Worm (Caenorhabditis elegans) whole organism, young adult: ENCODE results near the gene ymel-1.

Experiments used
- B0035.1 ChIP-seq: sonication (generic microtip); optimal IDR thresholded peaks from 2 replicates; lab custom pipeline; 2016; ENCODE audit warnings: missing genetic modification characterization, mild to moderate bottlenecking, missing compliant biosample characterization, missing genotype, missing genetic modification reagents
- D2030.7 ChIP-seq: fragments of 200-800 bp; sonication (Bioruptor generic); IDR thresholded peaks from 2 replicates; pipeline ENCODE4 v1.3.6; 2022; ENCODE audit warnings: missing genetic modification reagents, missing genetic modification characterization, missing compliant biosample characterization
- F10E7.11 ChIP-seq: sonication (generic microtip); optimal IDR thresholded peaks from 2 replicates; lab custom pipeline; 2017; ENCODE audit warnings: mild to moderate bottlenecking, missing genetic modification characterization, moderate library complexity, missing compliant biosample characterization
- F39B2.1 ChIP-seq: fragments of 200-800 bp; sonication (Bioruptor generic); IDR thresholded peaks from 2 replicates; pipeline ENCODE4 v1.3.6; 2022; ENCODE audit warnings: missing genetic modification reagents, missing genetic modification characterization, missing compliant biosample characterization
- F57A8.1 ChIP-seq: fragments of 200-800 bp; sonication (Bioruptor generic); optimal IDR thresholded peaks from 2 replicates; lab custom pipeline; 2018; ENCODE audit warnings: mild to moderate bottlenecking, missing genetic modification characterization, moderate library complexity, missing compliant biosample characterization
- F57C9.4 ChIP-seq: sonication (generic microtip); optimal IDR thresholded peaks from 2 replicates; lab custom pipeline; 2017; ENCODE audit warnings: mild to moderate bottlenecking, missing genetic modification characterization, missing compliant biosample characterization
- K11D2.4 ChIP-seq: fragments of 200-800 bp; sonication (Bioruptor generic); IDR thresholded peaks from 2 replicates; pipeline ENCODE4 v1.3.6; 2022; ENCODE audit warnings: missing genetic modification reagents, missing genetic modification characterization, missing compliant biosample characterization
- K12H6.12 ChIP-seq: fragments of 200-800 bp; sonication (Bioruptor generic); optimal IDR thresholded peaks from 2 replicates; lab custom pipeline; 2018; ENCODE audit warnings: mild to moderate bottlenecking, missing genetic modification characterization, missing compliant biosample characterization
- ZK185.1 ChIP-seq: sonication (generic microtip); optimal IDR thresholded peaks from 2 replicates; lab custom pipeline; 2016; ENCODE audit warnings: mild to moderate bottlenecking, missing genetic modification characterization, missing compliant biosample characterization; ENCODE audit not compliant: poor library complexity, severe bottlenecking
- ama-1 ChIP-seq, 3 experiments: fragments of 150-350 bp in 1 of 3; sonication (generic microtip) in 2 of 3; optimal IDR thresholded peaks; 2 replicates each; lab custom pipeline; 2014 to 2018; ENCODE audit warnings: missing biosample characterization in 2 of 3, missing genetic modification characterization in 2 of 3, missing genetic modification reagents in 2 of 3
- aptf-2 ChIP-seq: fragments of 200-800 bp; sonication (Bioruptor generic); conservative IDR thresholded peaks from 2 replicates; pipeline ENCODE4 v1.3.6; 2022; ENCODE audit warnings: missing genetic modification reagents, missing genetic modification characterization, missing compliant biosample characterization
- ccch-3 ChIP-seq: fragments of 200-800 bp; sonication (Bioruptor generic); optimal IDR thresholded peaks from 2 replicates; lab custom pipeline; 2018; ENCODE audit warnings: mild to moderate bottlenecking, missing genetic modification characterization, missing compliant biosample characterization
- cebp-1 ChIP-seq, 2 experiments: fragments of 200-800 bp in 1 of 2; sonication (Bioruptor generic) in 1 of 2; sonication (generic microtip) in 1 of 2; IDR thresholded peaks in 1 of 2; optimal IDR thresholded peaks in 1 of 2; 2 replicates each; pipeline versions ENCODE4 v1.3.6 to Lab custom; 2017 to 2022; ENCODE audit warnings: missing compliant biosample characterization in 2 of 2, missing genetic modification characterization in 2 of 2, mild to moderate bottlenecking in 1 of 2, missing genetic modification reagents in 1 of 2, moderate library complexity in 1 of 2
- ceh-27 ChIP-seq: fragments of 200-800 bp; sonication (Bioruptor generic); optimal IDR thresholded peaks from 2 replicates; lab custom pipeline; 2018; ENCODE audit warnings: mild to moderate bottlenecking, missing genetic modification characterization, moderate library complexity, missing compliant biosample characterization
- ceh-79 ChIP-seq: sonication (generic microtip); optimal IDR thresholded peaks from 2 replicates; lab custom pipeline; 2017; ENCODE audit warnings: mild to moderate bottlenecking, missing genetic modification characterization, missing compliant biosample characterization
- ceh-91 ChIP-seq: fragments of 200-800 bp; sonication (Bioruptor generic); IDR thresholded peaks from 2 replicates; pipeline ENCODE4 v1.3.6; 2022; ENCODE audit warnings: missing genetic modification reagents, missing genetic modification characterization, missing compliant biosample characterization
- dpff-1 ChIP-seq: sonication (generic microtip); optimal IDR thresholded peaks from 2 replicates; lab custom pipeline; 2017; ENCODE audit warnings: mild to moderate bottlenecking, missing genetic modification characterization, missing compliant biosample characterization
- hlh-26 ChIP-seq: fragments of 200-800 bp; sonication (Bioruptor generic); conservative IDR thresholded peaks from 2 replicates; pipeline ENCODE4 v1.3.6; 2022; ENCODE audit warnings: missing genetic modification reagents, missing genetic modification characterization, missing compliant biosample characterization
- lag-1 ChIP-seq: fragments of 200-800 bp; sonication (Bioruptor generic); IDR thresholded peaks from 2 replicates; pipeline ENCODE4 v1.3.6; 2022; ENCODE audit warnings: missing genetic modification reagents, missing genetic modification characterization, missing compliant biosample characterization
- let-607 ChIP-seq, 2 experiments: fragments of 200-800 bp in 1 of 2; sonication (Bioruptor generic) in 1 of 2; sonication (generic microtip) in 1 of 2; optimal IDR thresholded peaks; 2 replicates each; lab custom pipeline; 2016 to 2018; ENCODE audit warnings: mild to moderate bottlenecking in 2 of 2, missing compliant biosample characterization in 2 of 2, missing genetic modification characterization in 2 of 2, moderate library complexity in 2 of 2, missing genotype in 1 of 2
- lin-54 ChIP-seq: fragments of 200-800 bp; sonication (Bioruptor generic); optimal IDR thresholded peaks from 2 replicates; lab custom pipeline; 2018; ENCODE audit warnings: mild to moderate bottlenecking, missing genetic modification characterization, missing compliant biosample characterization
- lsy-27 ChIP-seq: sonication (generic microtip); optimal IDR thresholded peaks from 2 replicates; lab custom pipeline; 2017; ENCODE audit warnings: missing genetic modification characterization, mild to moderate bottlenecking, missing compliant biosample characterization, antibody characterized with exemption, missing genotype, borderline replicate concordance; ENCODE audit not compliant: insufficient read depth
- madf-10 ChIP-seq: sonication (generic microtip); optimal IDR thresholded peaks from 2 replicates; lab custom pipeline; 2016; ENCODE audit warnings: mild to moderate bottlenecking, missing genetic modification characterization, missing compliant biosample characterization
- madf-3 ChIP-seq: fragments of 200-800 bp; sonication (Bioruptor generic); IDR thresholded peaks from 2 replicates; pipeline ENCODE4 v1.3.6; 2022; ENCODE audit warnings: missing genetic modification reagents, missing genetic modification characterization, missing compliant biosample characterization
- nfya-1 ChIP-seq: sonication (generic microtip); optimal IDR thresholded peaks from 2 replicates; lab custom pipeline; 2017; ENCODE audit warnings: antibody characterized with exemption, missing compliant biosample characterization, missing genetic modification characterization, borderline replicate concordance; ENCODE audit not compliant: insufficient read depth
- nhr-90 ChIP-seq: sonication (generic microtip); optimal IDR thresholded peaks from 2 replicates; lab custom pipeline; 2016; ENCODE audit warnings: missing genotype, mild to moderate bottlenecking, missing genetic modification characterization, missing compliant biosample characterization
- pbrm-1 ChIP-seq: fragments of 200-800 bp; sonication (Bioruptor generic); IDR thresholded peaks from 2 replicates; pipeline ENCODE4 v1.3.6; 2022; ENCODE audit warnings: missing genetic modification reagents, missing genetic modification characterization, missing compliant biosample characterization
- repo-1 ChIP-seq: sonication (generic microtip); optimal IDR thresholded peaks from 2 replicates; lab custom pipeline; 2017; ENCODE audit warnings: mild to moderate bottlenecking, missing genetic modification characterization, missing compliant biosample characterization
- rpc-1 ChIP-seq, 2 experiments: fragments of 150-350 bp in 1 of 2; sonication (generic microtip) in 1 of 2; optimal IDR thresholded peaks; 2 replicates each; lab custom pipeline; 2014 to 2018; ENCODE audit warnings: missing biosample characterization in 1 of 2, missing genetic modification characterization in 1 of 2, missing genetic modification reagents in 1 of 2, missing genotype in 1 of 2
- sdz-38 ChIP-seq: sonication (generic microtip); optimal IDR thresholded peaks from 2 replicates; lab custom pipeline; 2016; ENCODE audit warnings: missing genotype, missing genetic modification characterization, missing compliant biosample characterization
- snpc-1.1 ChIP-seq: sonication (generic microtip); optimal IDR thresholded peaks from 2 replicates; lab custom pipeline; 2017; ENCODE audit warnings: missing genetic modification characterization, mild to moderate bottlenecking, missing compliant biosample characterization, antibody characterized with exemption, moderate library complexity, missing genotype, missing genetic modification reagents; ENCODE audit not compliant: insufficient read depth
- tbp1 ChIP-seq: fragments of 200-800 bp; sonication (Bioruptor generic); optimal IDR thresholded peaks from 2 replicates; lab custom pipeline; 2018; ENCODE audit warnings: mild to moderate bottlenecking, missing genetic modification characterization, missing compliant biosample characterization
- xnd-1 ChIP-seq: sonication (generic microtip); optimal IDR thresholded peaks from 2 replicates; lab custom pipeline; 2016; ENCODE audit warnings: missing genotype, missing genetic modification reagents, missing genetic modification characterization, missing compliant biosample characterization
- ztf-18 ChIP-seq: sonication (generic microtip); optimal IDR thresholded peaks from 2 replicates; lab custom pipeline; 2016; ENCODE audit warnings: missing genotype, mild to moderate bottlenecking, missing genetic modification characterization, missing compliant biosample characterization
- ztf-6 ChIP-seq: fragments of 200-800 bp; sonication (Bioruptor generic); IDR thresholded peaks from 2 replicates; pipeline ENCODE4 v1.3.6; 2022; ENCODE audit warnings: missing genetic modification reagents, missing genetic modification characterization, missing compliant biosample characterization

ymel-1 gene

DNA sequence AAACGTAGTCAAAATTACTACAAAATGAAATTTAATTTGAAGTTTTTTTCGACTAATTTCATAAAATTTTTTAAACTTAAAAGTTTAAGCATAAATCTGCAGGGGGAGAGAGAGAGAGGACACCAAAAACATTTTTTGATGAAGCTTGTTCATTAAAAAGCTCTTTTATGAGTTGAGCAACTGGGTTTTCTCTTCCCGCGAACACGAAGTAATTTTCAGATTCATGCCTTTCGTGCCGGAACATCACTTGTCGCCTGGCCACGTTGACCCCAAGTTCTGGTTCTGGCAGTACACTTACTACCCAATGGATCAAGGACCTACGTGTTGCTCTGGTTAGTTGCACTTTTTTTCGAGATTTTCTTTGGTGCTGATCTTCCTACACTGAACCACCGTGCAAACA lies 32.1 kb upstream of the ymel-1 start:
- TF ChIP-seq D2030.7 (GFP tag; lab: Robert Waterston, UW) (no peak), ceh-91 (GFP tag; lab: Robert Waterston, UW) (no peak), rpc-1 (optimal IDR thresholded peaks at IDR 0.05; lab: Kevin White, UChicago) (no peak), rpc-1 (tag; optimal IDR thresholded peaks at IDR 0.05; lab: Kevin White, UChicago) (no peak), let-607 (tag; optimal IDR thresholded peaks at IDR 0.05; lab: Kevin White, UChicago) (no peak), ZK185.1 (tag; lab: Kevin White, UChicago) (no peak), nfya-1 (tag; lab: Kevin White, UChicago) (no peak), tbp1 (GFP tag; lab: Kevin White, UChicago) (no peak)

DNA sequence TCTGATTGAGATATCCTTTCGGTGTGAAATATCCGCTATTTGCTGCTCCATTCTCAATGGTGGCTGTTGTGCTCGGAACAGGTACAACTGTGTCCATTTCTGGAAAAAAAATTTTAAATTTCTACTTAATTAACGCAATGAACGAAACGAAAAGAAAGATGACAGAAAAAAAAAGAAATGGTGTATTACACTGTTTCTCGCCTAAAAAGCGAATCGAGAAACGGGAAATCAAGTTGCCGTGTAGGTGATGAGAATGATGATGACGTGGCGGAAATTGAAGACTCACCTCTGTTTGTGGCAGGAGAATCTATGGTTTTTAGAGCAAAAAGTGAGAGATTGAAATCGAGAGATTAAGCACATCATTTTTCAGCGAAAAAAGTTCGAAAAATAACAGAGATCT lies 29.5 kb upstream of the ymel-1 start, which contains the start of gene C38H2.3:
C38H2.3 (minus strand) TSS at position 101 of the 400 bp plus-strand sequence.
- no peak for TF ChIP-seq F57A8.1 (GFP tag; lab: Kevin White, UChicago)
- no peak for TF ChIP-seq lsy-27 (tag; lab: Kevin White, UChicago)
- TF ChIP-seq F10E7.11: no peak
- no peak for TF ChIP-seq F39B2.1 (GFP tag; lab: Robert Waterston, UW)
- TF ChIP-seq hlh-26 (GFP tag; lab: Robert Waterston, UW): no peak
- no peak for TF ChIP-seq ama-1 (optimal IDR thresholded peaks at IDR 0.05; lab: Kevin White, UChicago)
- TF ChIP-seq ama-1 (GFP tag; optimal IDR thresholded peaks at IDR 0.05; lab: Kevin White, UChicago): no peak
- TF ChIP-seq F57C9.4 (tag; lab: Kevin White, UChicago): no peak
- TF ChIP-seq ccch-3 (GFP tag; lab: Kevin White, UChicago): no peak
- no peak for TF ChIP-seq lag-1 (GFP tag; lab: Robert Waterston, UW)
- no peak for TF ChIP-seq snpc-1.1
- TF ChIP-seq ceh-79: no peak
- TF ChIP-seq xnd-1 (tag; lab: Kevin White, UChicago): no peak
- no peak for TF ChIP-seq nhr-90 (tag; lab: Kevin White, UChicago)
- TF ChIP-seq tbp1 (GFP tag; lab: Kevin White, UChicago): no peak
- no peak for TF ChIP-seq ceh-27 (GFP tag; lab: Kevin White, UChicago)
- TF ChIP-seq madf-3 (GFP tag; lab: Robert Waterston, UW): no peak
- no peak for TF ChIP-seq ztf-6
- no peak for TF ChIP-seq lin-54 (GFP tag; lab: Kevin White, UChicago)
- no peak for TF ChIP-seq sdz-38 (tag; lab: Kevin White, UChicago)
- no peak for TF ChIP-seq cebp-1 (GFP tag; IDR thresholded peaks at IDR 0.05; lab: Robert Waterston, UW)
- TF ChIP-seq cebp-1 (tag; optimal IDR thresholded peaks at IDR 0.05; lab: Kevin White, UChicago): no peak

ce11 chrIII:10389608-10390007 lies 26.3 kb upstream of the ymel-1 start:
- TF ChIP-seq aptf-2 (GFP tag; lab: Robert Waterston, UW): no peak
- TF ChIP-seq dpff-1: no peak
- TF ChIP-seq madf-10 (tag; lab: Kevin White, UChicago): no peak
- no peak for TF ChIP-seq B0035.1 (tag; lab: Kevin White, UChicago)
- no peak for TF ChIP-seq ZK185.1 (tag; lab: Kevin White, UChicago)
- TF ChIP-seq K11D2.4 (GFP tag; lab: Robert Waterston, UW): no peak

DNA sequence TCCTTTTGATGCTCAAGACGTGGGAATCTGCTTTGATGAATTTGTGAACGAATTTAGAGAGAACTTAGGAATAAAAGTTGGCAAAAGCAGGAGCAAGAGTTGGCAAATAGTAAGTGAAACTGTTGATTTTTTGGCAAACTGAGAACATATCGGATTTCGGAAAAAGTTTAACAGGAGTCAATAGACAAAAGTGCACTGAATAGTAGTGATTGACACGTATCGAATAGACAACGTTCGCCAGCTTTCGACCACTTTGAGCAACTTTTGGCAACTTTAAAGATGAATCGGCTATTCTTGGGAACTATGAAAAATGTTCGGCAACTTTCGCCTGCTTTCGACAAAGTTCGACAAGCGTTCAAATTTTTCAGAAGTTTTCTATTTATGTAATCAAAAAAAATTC lies 24.3 kb upstream of the ymel-1 start, which contains the start of gene M03C11.9:
M03C11.9 (minus strand) TSS at position 101 of the 400 bp plus-strand sequence.
- TF ChIP-seq ztf-18 (tag; lab: Kevin White, UChicago): no peak
- no peak for TF ChIP-seq repo-1 (tag; lab: Kevin White, UChicago)
- TF ChIP-seq K12H6.12 (tag; lab: Kevin White, UChicago): no peak
- no peak for TF ChIP-seq pbrm-1 (GFP tag; lab: Robert Waterston, UW)
